Fruit fly (Drosophila melanogaster) whole organism, embryonic: ENCODE results near the gene Sps2.

Experiments used
- ATbp ChIP-seq: fragments of 200-800 bp; sonication (Bioruptor generic); optimal IDR thresholded peaks from 2 replicates; lab custom pipeline; 2017; ENCODE audit warnings: missing biosample characterization, mild to moderate bottlenecking, missing genetic modification characterization, missing genetic modification reagents
- Bdp1 ChIP-seq: fragments of 200-800 bp; sonication (Bioruptor generic); optimal IDR thresholded peaks from 3 replicates; lab custom pipeline; 2016; ENCODE audit warnings: missing biosample characterization, missing genetic modification characterization
- CG10366 ChIP-seq: fragments of 200-800 bp; sonication (Bioruptor generic); IDR thresholded peaks from 2 replicates; pipeline ENCODE4 v1.3.6; 2022; ENCODE audit warnings: missing biosample characterization, missing genetic modification characterization
- CG10462 ChIP-seq: fragments of 200-800 bp; sonication (Bioruptor generic); optimal IDR thresholded peaks from 2 replicates; lab custom pipeline; 2016; ENCODE audit warnings: missing biosample characterization, missing genetic modification characterization
- CG10543 ChIP-seq: fragments of 200-800 bp; sonication (Bioruptor generic); optimal IDR thresholded peaks from 3 replicates; lab custom pipeline; 2017; ENCODE audit warnings: missing biosample characterization, mild to moderate bottlenecking, missing genetic modification characterization, moderate library complexity
- CG13287 ChIP-seq: fragments of 200-800 bp; sonication (Bioruptor generic); IDR thresholded peaks from 2 replicates; pipeline ENCODE4 v1.3.6; 2022; ENCODE audit warnings: missing biosample characterization, missing genetic modification characterization; ENCODE audit not compliant: partially characterized antibody
- CG13775 ChIP-seq: fragments of 200-800 bp; sonication (Bioruptor generic); optimal IDR thresholded peaks from 3 replicates; lab custom pipeline; 2017; ENCODE audit warnings: missing biosample characterization, mild to moderate bottlenecking, missing genetic modification characterization
- CG14441 ChIP-seq: fragments of 200-800 bp; sonication (Bioruptor generic); IDR thresholded peaks from 2 replicates; pipeline ENCODE4 v1.3.6; 2022; ENCODE audit warnings: missing biosample characterization, missing genetic modification characterization
- CG14710 ChIP-seq: fragments of 200-800 bp; sonication (Bioruptor generic); optimal IDR thresholded peaks from 3 replicates; lab custom pipeline; 2019; ENCODE audit warnings: missing biosample characterization, mild to moderate bottlenecking, missing genetic modification characterization, moderate library complexity
- CG15011 ChIP-seq: fragments of 200-800 bp; sonication (Bioruptor generic); optimal IDR thresholded peaks from 3 replicates; lab custom pipeline; 2018; ENCODE audit warnings: missing biosample characterization, mild to moderate bottlenecking, missing genetic modification characterization
- CG17328 ChIP-seq: fragments of 200-800 bp; sonication (Bioruptor generic); IDR thresholded peaks from 2 replicates; pipeline ENCODE4 v1.3.6; 2022; ENCODE audit warnings: missing biosample characterization, missing genetic modification characterization
- CG17912 ChIP-seq: fragments of 200-800 bp; sonication (Bioruptor generic); optimal IDR thresholded peaks from 2 replicates; lab custom pipeline; 2018; ENCODE audit warnings: missing biosample characterization, mild to moderate bottlenecking, missing genetic modification characterization
- CG2875 ChIP-seq: fragments of 200-800 bp; sonication (Bioruptor generic); optimal IDR thresholded peaks from 2 replicates; lab custom pipeline; 2017; ENCODE audit warnings: missing biosample characterization, mild to moderate bottlenecking, missing genetic modification characterization, missing genetic modification reagents
- CG2889 ChIP-seq: fragments of 200-800 bp; sonication (Bioruptor generic); IDR thresholded peaks from 3 replicates; pipeline ENCODE4 v1.3.6; 2022; ENCODE audit warnings: missing biosample characterization, missing genetic modification characterization
- CG30020 ChIP-seq: fragments of 200-800 bp; optimal IDR thresholded peaks from 2 replicates; lab custom pipeline; 2019; ENCODE audit warnings: missing biosample characterization, mild to moderate bottlenecking, missing genetic modification characterization, moderate library complexity
- CG30431 ChIP-seq: fragments of 200-800 bp; sonication (Bioruptor generic); optimal IDR thresholded peaks from 2 replicates; lab custom pipeline; 2017; ENCODE audit warnings: missing biosample characterization, missing genetic modification characterization
- CG33213 ChIP-seq: fragments of 200-800 bp; sonication (Bioruptor generic); optimal IDR thresholded peaks from 3 replicates; lab custom pipeline; 2016; ENCODE audit warnings: missing biosample characterization, missing genetic modification characterization
- CG4282 ChIP-seq: fragments of 200-800 bp; sonication (Bioruptor generic); optimal IDR thresholded peaks from 2 replicates; lab custom pipeline; 2016; ENCODE audit warnings: missing biosample characterization, missing genetic modification characterization
- CG4360 ChIP-seq: fragments of 200-800 bp; sonication (Bioruptor generic); IDR thresholded peaks from 2 replicates; pipeline ENCODE4 v1.3.6; 2022; ENCODE audit warnings: missing biosample characterization, missing genetic modification characterization
- CG5953 ChIP-seq: fragments of 200-800 bp; sonication (Bioruptor generic); IDR thresholded peaks from 2 replicates; pipeline ENCODE4 v1.3.6; 2022; ENCODE audit warnings: missing biosample characterization, missing genetic modification characterization
- CkIIα-i1 ChIP-seq: fragments of 200-800 bp; sonication (Bioruptor generic); IDR thresholded peaks from 2 replicates; pipeline ENCODE4 v1.3.6; 2022; ENCODE audit warnings: missing biosample characterization, missing genetic modification characterization
- CoRest ChIP-seq: fragments of 200-800 bp; sonication (Bioruptor generic); optimal IDR thresholded peaks from 3 replicates; lab custom pipeline; 2018; ENCODE audit warnings: missing biosample characterization, mild to moderate bottlenecking, missing genetic modification characterization, moderate library complexity
- E2f1 ChIP-seq: fragments of 200-800 bp; sonication (Bioruptor generic); IDR thresholded peaks from 2 replicates; pipeline ENCODE4 v1.3.6; 2022; ENCODE audit warnings: missing biosample characterization, missing genetic modification characterization
- Elba2 ChIP-seq: fragments of 200-800 bp; sonication (Bioruptor generic); optimal IDR thresholded peaks from 3 replicates; lab custom pipeline; 2016; ENCODE audit warnings: missing biosample characterization, missing genetic modification characterization
- Hey ChIP-seq: fragments of 200-800 bp; sonication (Bioruptor generic); optimal IDR thresholded peaks from 3 replicates; lab custom pipeline; 2018; ENCODE audit warnings: missing biosample characterization, mild to moderate bottlenecking, missing genetic modification characterization
- Hr78 ChIP-seq, 2 experiments: fragments of 200-800 bp in 1 of 2; fragments of >200 bp in 1 of 2; sonication (Bioruptor generic) in 1 of 2; optimal IDR thresholded peaks; 2 replicates each; lab custom pipeline; 2017 to 2019; ENCODE audit warnings: missing biosample characterization in 2 of 2, missing genetic modification characterization in 2 of 2, mild to moderate bottlenecking in 1 of 2, moderate library complexity in 1 of 2
- Jarid2 ChIP-seq: fragments of 200-800 bp; sonication (Bioruptor generic); optimal IDR thresholded peaks from 3 replicates; lab custom pipeline; 2017; ENCODE audit warnings: mild to moderate bottlenecking, missing biosample characterization, missing genetic modification reagents, missing genetic modification characterization
- Med ChIP-seq: fragments of 200-800 bp; sonication (Bioruptor generic); peaks from one replicate; lab custom pipeline; 2016; ENCODE audit warnings: missing biosample characterization, missing genetic modification characterization, mild to moderate bottlenecking, inconsistent platforms, moderate library complexity
- NC2β ChIP-seq: fragments of 200-800 bp; sonication (Bioruptor generic); optimal IDR thresholded peaks from 2 replicates; lab custom pipeline; 2016; ENCODE audit warnings: missing biosample characterization, missing genetic modification characterization
- Oaz ChIP-seq: fragments of 200-800 bp; sonication (Bioruptor generic); IDR thresholded peaks from 2 replicates; pipeline ENCODE4 v1.3.6; 2022; ENCODE audit warnings: missing biosample characterization, missing genetic modification characterization
- ato ChIP-seq: fragments of 200-800 bp; sonication (Bioruptor generic); IDR thresholded peaks from 2 replicates; pipeline ENCODE4 v1.3.6; 2022; ENCODE audit warnings: missing biosample characterization, missing genetic modification characterization; ENCODE audit not compliant: partially characterized antibody
- bbx ChIP-seq: fragments of 200-800 bp; sonication (Bioruptor generic); IDR thresholded peaks from 2 replicates; pipeline ENCODE4 v1.3.6; 2022; ENCODE audit warnings: missing biosample characterization, missing genetic modification characterization; ENCODE audit not compliant: partially characterized antibody
- dan ChIP-seq: fragments of 200-800 bp; sonication (Bioruptor generic); IDR thresholded peaks from 2 replicates; pipeline ENCODE4 v1.3.6; 2022; ENCODE audit warnings: missing biosample characterization, missing genetic modification characterization
- fd96Cb ChIP-seq: fragments of 200-800 bp; sonication (Bioruptor generic); optimal IDR thresholded peaks from 2 replicates; lab custom pipeline; 2018; ENCODE audit warnings: missing biosample characterization, mild to moderate bottlenecking, missing genetic modification characterization, moderate library complexity
- grn ChIP-seq: fragments of 200-800 bp; sonication (Bioruptor generic); optimal IDR thresholded peaks from 3 replicates; lab custom pipeline; 2017; ENCODE audit warnings: missing biosample characterization, missing genetic modification characterization
- kah ChIP-seq: fragments of 200-800 bp; sonication (Bioruptor generic); optimal IDR thresholded peaks from 2 replicates; lab custom pipeline; 2018; ENCODE audit warnings: missing biosample characterization, mild to moderate bottlenecking, missing genetic modification characterization
- lab ChIP-seq: fragments of 200-800 bp; sonication (Bioruptor generic); optimal IDR thresholded peaks from 3 replicates; lab custom pipeline; 2017; ENCODE audit warnings: missing biosample characterization, missing genetic modification characterization, mild to moderate bottlenecking, moderate library complexity, missing genetic modification reagents
- mld ChIP-seq: fragments of 200-800 bp; sonication (Bioruptor generic); IDR thresholded peaks from 3 replicates; pipeline ENCODE4 v1.3.6; 2022; ENCODE audit warnings: missing biosample characterization, missing genetic modification characterization; ENCODE audit not compliant: partially characterized antibody
- nom ChIP-seq: fragments of 200-800 bp; sonication (Bioruptor generic); optimal IDR thresholded peaks from 2 replicates; lab custom pipeline; 2017; ENCODE audit warnings: missing biosample characterization, missing genetic modification characterization, mild to moderate bottlenecking, moderate library complexity, missing genetic modification reagents
- peb ChIP-seq: fragments of 200-800 bp; sonication (Bioruptor generic); IDR thresholded peaks from 2 replicates; pipeline ENCODE4 v1.3.6; 2022; ENCODE audit warnings: missing biosample characterization, missing genetic modification characterization
- psq ChIP-seq: fragments of 200-800 bp; sonication (Bioruptor generic); optimal IDR thresholded peaks from 2 replicates; lab custom pipeline; 2017; ENCODE audit warnings: missing biosample characterization, missing genetic modification characterization
- repo ChIP-seq: fragments of 200-800 bp; sonication (Bioruptor generic); optimal IDR thresholded peaks from 2 replicates; lab custom pipeline; 2016; ENCODE audit warnings: missing biosample characterization, missing genetic modification characterization
- sc ChIP-seq, 3 experiments: fragments of >200 bp in 2 of 3; fragments of 200-800 bp in 1 of 3; sonication (Bioruptor generic) in 1 of 3; optimal IDR thresholded peaks; 2 replicates in 2 of 3; 3 replicates in 1 of 3; lab custom pipeline; 2017; ENCODE audit warnings: mild to moderate bottlenecking in 1 of 3, missing biosample characterization in 1 of 3, missing genetic modification characterization in 1 of 3, missing genetic modification reagents in 1 of 3
- scrt ChIP-seq: fragments of 200-800 bp; sonication (Bioruptor generic); optimal IDR thresholded peaks from 2 replicates; lab custom pipeline; 2018; ENCODE audit warnings: missing biosample characterization, mild to moderate bottlenecking, missing genetic modification characterization, moderate library complexity
- slbo ChIP-seq: fragments of 200-800 bp; sonication (Bioruptor generic); IDR thresholded peaks from 2 replicates; pipeline ENCODE4 v1.3.6; 2022; ENCODE audit warnings: missing biosample characterization, missing genetic modification characterization
- sob ChIP-seq: fragments of 200-800 bp; sonication (Bioruptor generic); IDR thresholded peaks from 2 replicates; pipeline ENCODE4 v1.3.6; 2022; ENCODE audit warnings: missing biosample characterization, missing genetic modification characterization
- tin ChIP-seq: fragments of 200-800 bp; sonication (Bioruptor generic); optimal IDR thresholded peaks from 3 replicates; lab custom pipeline; 2016; ENCODE audit warnings: missing biosample characterization, missing genetic modification characterization
- zen2 ChIP-seq: fragments of 200-800 bp; sonication (Bioruptor generic); IDR thresholded peaks from 3 replicates; pipeline ENCODE4 v1.3.6; 2022; ENCODE audit warnings: missing biosample characterization, missing genetic modification characterization; ENCODE audit not compliant: partially characterized antibody

Gene Sps2

DNA sequence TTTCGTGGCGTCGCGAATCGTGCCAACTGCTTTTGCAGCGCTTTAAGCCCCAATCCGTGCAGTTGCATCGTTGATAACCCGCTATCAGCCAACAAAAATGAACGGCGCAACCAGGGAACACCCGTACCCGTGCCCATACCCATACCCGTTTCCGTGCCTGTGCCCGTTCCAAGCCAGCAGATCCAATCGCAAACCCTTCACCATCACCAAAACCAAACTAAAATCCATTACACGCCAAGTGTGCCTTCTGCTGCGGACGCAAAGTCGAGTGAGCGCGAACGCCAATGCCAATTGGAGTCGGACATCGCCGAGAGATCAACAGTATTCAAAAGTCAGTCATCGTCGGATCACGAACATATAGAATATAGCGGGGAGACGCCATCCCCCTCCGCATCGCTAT lies 8.2 kb upstream of the Sps2 start:
- 0 out of 2 replicates have a peak, but pooled peaks have one; percentile 15 for TF ChIP-seq CG17328 (GFP tag; lab: Robert Waterston, UW)
- TF ChIP-seq lab: no peak
- 0 out of 2 replicates have a peak, but pooled peaks have one; percentile 6 for TF ChIP-seq CG4360
- TF ChIP-seq fd96Cb (tag; lab: Kevin White, UChicago): no peak
- peak; percentile 71 for TF ChIP-seq Med (GFP tag; lab: Kevin White, UChicago)
- no peak for TF ChIP-seq CG13287
- TF ChIP-seq mld (GFP tag; lab: Robert Waterston, UW): 0 out of 3 replicates have a peak, but pooled peaks have one; percentile 50
- peak; percentile 21 for TF ChIP-seq Elba2 (GFP tag; lab: Kevin White, UChicago)

dm6 chr2L:10334854-10335277 lies 7.5 kb upstream of the Sps2 start:
- TF ChIP-seq CG14441 (GFP tag; lab: Robert Waterston, UW): peak; percentile 51; the same call in 1 of the 2 replicates
- TF ChIP-seq Jarid2: no peak
- TF ChIP-seq tin (GFP tag; lab: Kevin White, UChicago): peak; percentile 38
- 0 out of 2 replicates have a peak, but pooled peaks have one; percentile 19 for TF ChIP-seq CG5953 (GFP tag; lab: Robert Waterston, UW)
- no peak for TF ChIP-seq Oaz (GFP tag; lab: Robert Waterston, UW)
- TF ChIP-seq CG30020: peak; percentile 96
- peak; percentile 10 for TF ChIP-seq CoRest
- TF ChIP-seq CG30431 (GFP tag; lab: Kevin White, UChicago): no peak
- TF ChIP-seq repo (GFP tag; lab: Kevin White, UChicago): peak; percentile 23
- TF ChIP-seq kah (GFP tag; lab: Kevin White, UChicago): peak; percentile 76
- TF ChIP-seq nom (GFP tag; lab: Kevin White, UChicago): peak; percentile 54
- TF ChIP-seq CG2889 (GFP tag; lab: Robert Waterston, UW): no peak
- TF ChIP-seq CG17912 (GFP tag; lab: Kevin White, UChicago): peak; percentile 85
- TF ChIP-seq peb (GFP tag; lab: Robert Waterston, UW): no peak
- peak; percentile 83 for TF ChIP-seq grn
- peak; percentile 56 for TF ChIP-seq CG14710 (tag; lab: Kevin White, UChicago)
- TF ChIP-seq CG2875 (GFP tag; lab: Kevin White, UChicago): peak; percentile 53
- TF ChIP-seq CG15011: peak; percentile 45
- no peak for TF ChIP-seq Hey (tag; lab: Kevin White, UChicago)
- TF ChIP-seq bbx (GFP tag; lab: Robert Waterston, UW): peak; percentile 51
- TF ChIP-seq slbo (GFP tag; lab: Robert Waterston, UW): peak; percentile 64
- TF ChIP-seq dan (GFP tag; lab: Robert Waterston, UW): no peak
- TF ChIP-seq ato: peak; percentile 13; the same call in 1 of the 2 replicates
- peak; percentile 72; the same call in 1 of the 2 replicates for TF ChIP-seq sob
- TF ChIP-seq CG10366: no peak
- TF ChIP-seq CG10543 (GFP tag; lab: Kevin White, UChicago): peak; percentile 97
- peak; percentile 50 for TF ChIP-seq CG13775 (GFP tag; lab: Kevin White, UChicago)
- peak; percentile 61 for TF ChIP-seq CG33213 (GFP tag; lab: Kevin White, UChicago)
- TF ChIP-seq CkIIα-i1 (GFP tag; lab: Robert Waterston, UW): no peak
- no peak for TF ChIP-seq CG10462 (GFP tag; lab: Kevin White, UChicago)
- TF ChIP-seq CG4282 (GFP tag; lab: Kevin White, UChicago): no peak
- TF ChIP-seq NC2β: peak; percentile 55
- no peak for TF ChIP-seq Bdp1 (GFP tag; lab: Kevin White, UChicago)
- no peak for TF ChIP-seq sc (optimal IDR thresholded peaks at IDR 0.05; lab: Kevin White, UChicago)
- peak; percentile 11 for TF ChIP-seq sc (GFP tag; optimal IDR thresholded peaks at IDR 0.05; lab: Kevin White, UChicago)
- no peak for TF ChIP-seq psq (GFP tag; lab: Kevin White, UChicago)
- peak; percentile 73 for TF ChIP-seq ATbp
- TF ChIP-seq zen2 (GFP tag; lab: Robert Waterston, UW): no peak; the same call in 2 of the 3 replicates
- TF ChIP-seq fd96Cb (tag; lab: Kevin White, UChicago): no peak
- TF ChIP-seq Hr78 (GFP tag; optimal IDR thresholded peaks at IDR 0.05; lab: Kevin White, UChicago): peak in 1 of 2 experiments; percentile 51
- TF ChIP-seq scrt (GFP tag; lab: Kevin White, UChicago): peak; percentile 50
- TF ChIP-seq E2f1: no peak
